Fruit fly (Drosophila melanogaster) whole organism, adult: ENCODE data around the gene Srp14.

ENCODE experiments used
- CG11617 ChIP-seq: fragments of 200-800 bp; sonication (Bioruptor generic); optimal IDR thresholded peaks from 2 replicates; lab custom pipeline; 2017; ENCODE audit warnings: mild to moderate bottlenecking, missing biosample characterization, missing genetic modification reagents, missing genetic modification characterization
- CG12768 ChIP-seq: fragments of 200-800 bp; sonication (Bioruptor generic); optimal IDR thresholded peaks from 2 replicates; lab custom pipeline; 2017; ENCODE audit warnings: missing biosample characterization, missing genetic modification characterization, mild to moderate bottlenecking, moderate library complexity, missing genetic modification reagents
- CG14711 ChIP-seq: fragments of 200-800 bp; sonication (Bioruptor generic); optimal IDR thresholded peaks from 2 replicates; lab custom pipeline; 2018; ENCODE audit warnings: missing biosample characterization, mild to moderate bottlenecking, missing genetic modification characterization, moderate library complexity
- CG1620 ChIP-seq: fragments of 200-800 bp; sonication (Bioruptor generic); optimal IDR thresholded peaks from 2 replicates; lab custom pipeline; 2016; ENCODE audit warnings: missing biosample characterization, missing genetic modification characterization
- CG33017 ChIP-seq: fragments of 200-800 bp; sonication (Bioruptor generic); optimal IDR thresholded peaks from 2 replicates; lab custom pipeline; 2018; ENCODE audit warnings: missing biosample characterization, mild to moderate bottlenecking, missing genetic modification characterization, moderate library complexity
- CG5204 ChIP-seq: fragments of 200-800 bp; sonication (Bioruptor generic); optimal IDR thresholded peaks from 2 replicates; lab custom pipeline; 2016; ENCODE audit warnings: missing biosample characterization, missing genetic modification characterization
- CG7045 ChIP-seq: fragments of 200-800 bp; sonication (Bioruptor generic); optimal IDR thresholded peaks from 2 replicates; lab custom pipeline; 2017; ENCODE audit warnings: missing biosample characterization, mild to moderate bottlenecking, missing genetic modification characterization
- CG7101 ChIP-seq: fragments of 200-800 bp; sonication (Bioruptor generic); optimal IDR thresholded peaks from 2 replicates; lab custom pipeline; 2018; ENCODE audit warnings: missing biosample characterization, mild to moderate bottlenecking, missing genetic modification characterization, moderate library complexity
- Clk ChIP-seq: fragments of 200-800 bp; sonication (Bioruptor generic); optimal IDR thresholded peaks from 2 replicates; lab custom pipeline; 2017; ENCODE audit warnings: missing biosample characterization, missing genetic modification characterization
- Crg-1 ChIP-seq: fragments of 200-800 bp; sonication (Bioruptor generic); optimal IDR thresholded peaks from 2 replicates; lab custom pipeline; 2016; ENCODE audit warnings: missing biosample characterization, missing genetic modification characterization
- Hr96 ChIP-seq: fragments of 200-800 bp; sonication (Bioruptor generic); optimal IDR thresholded peaks from 2 replicates; lab custom pipeline; 2016; ENCODE audit warnings: missing biosample characterization, missing genetic modification characterization
- Mnt ChIP-seq: fragments of 200-800 bp; sonication (Bioruptor generic); optimal IDR thresholded peaks from 2 replicates; lab custom pipeline; 2016; ENCODE audit warnings: missing biosample characterization, mild to moderate bottlenecking, missing genetic modification characterization
- bab1 ChIP-seq: fragments of 200-800 bp; sonication (Bioruptor generic); optimal IDR thresholded peaks from 3 replicates; lab custom pipeline; 2019; ENCODE audit warnings: missing biosample characterization, mild to moderate bottlenecking, missing genetic modification characterization, moderate library complexity
- cic ChIP-seq: fragments of 200-800 bp; sonication (Bioruptor generic); optimal IDR thresholded peaks from 2 replicates; lab custom pipeline; 2017; ENCODE audit warnings: missing biosample characterization, mild to moderate bottlenecking, missing genetic modification characterization, moderate library complexity
- cnc ChIP-seq, 2 experiments: fragments of >200 bp; optimal IDR thresholded peaks; 2 replicates each; lab custom pipeline; 2017
- kay ChIP-seq: fragments of 200-800 bp; sonication (Bioruptor generic); peaks from one replicate; lab custom pipeline; 2016; ENCODE audit warnings: missing biosample characterization, missing genetic modification characterization, borderline replicate concordance
- ovo ChIP-seq: fragments of 200-800 bp; sonication (Bioruptor generic); optimal IDR thresholded peaks from 2 replicates; lab custom pipeline; 2016; ENCODE audit warnings: missing biosample characterization, missing genetic modification characterization
- pad ChIP-seq: fragments of 200-800 bp; sonication (Bioruptor generic); optimal IDR thresholded peaks from 3 replicates; lab custom pipeline; 2017; ENCODE audit warnings: missing biosample characterization, missing genetic modification characterization, mild to moderate bottlenecking, moderate library complexity, missing genetic modification reagents
- tj ChIP-seq: fragments of 200-800 bp; sonication (Bioruptor generic); optimal IDR thresholded peaks from 3 replicates; lab custom pipeline; 2017; ENCODE audit warnings: missing biosample characterization, mild to moderate bottlenecking, missing genetic modification characterization, moderate library complexity
- toe ChIP-seq: fragments of 200-800 bp; sonication (Bioruptor generic); optimal IDR thresholded peaks from 2 replicates; lab custom pipeline; 2016; ENCODE audit warnings: missing biosample characterization, missing genetic modification characterization

Gene Srp14

dm6 chr3R:20555023-20555422, 24.9 kb upstream of the Srp14 start:
- TF ChIP-seq Hr96 (GFP tag; lab: Kevin White, UChicago) = peak; percentile 30
- TF ChIP-seq CG14711 (tag; lab: Kevin White, UChicago) = peak; percentile 74
- no peak for TF ChIP-seq tj (GFP tag; lab: Kevin White, UChicago)
- TF ChIP-seq CG12768 (GFP tag; lab: Kevin White, UChicago) = no peak
- TF ChIP-seq CG33017 (tag; lab: Kevin White, UChicago) = peak; percentile 63
- peak; percentile 52 for TF ChIP-seq CG7045 (GFP tag; lab: Kevin White, UChicago)
- peak; percentile 63 for TF ChIP-seq CG7101 (tag; lab: Kevin White, UChicago)
- peak; percentile 44 for TF ChIP-seq pad (GFP tag; lab: Kevin White, UChicago)
- peak; percentile 35 for TF ChIP-seq cic (GFP tag; lab: Kevin White, UChicago)
- peak; percentile 71 for TF ChIP-seq bab1 (GFP tag; lab: Kevin White, UChicago)
- TF ChIP-seq toe = no peak

- TF ChIP-seq CG1620 (GFP tag; lab: Kevin White, UChicago) (no peak), CG12768 (GFP tag; lab: Kevin White, UChicago) (peak; percentile 53), CG33017 (tag; lab: Kevin White, UChicago) (no peak), bab1 (GFP tag; lab: Kevin White, UChicago) (no peak), kay (GFP tag; lab: Kevin White, UChicago) (peak; percentile 73), toe (no peak)
Observed at dm6 chr3R:20555720-20556280, 24.1 kb upstream of the Srp14 start.

dm6 chr3R:20556281-20557113, 23.4 kb upstream of the Srp14 start:
- peak; percentile 84 for TF ChIP-seq CG14711 (tag; lab: Kevin White, UChicago)
- TF ChIP-seq CG33017 (tag; lab: Kevin White, UChicago) = peak; percentile 91
- TF ChIP-seq cnc (optimal IDR thresholded peaks at IDR 0.05; lab: Kevin White, UChicago) = peak in 1 of 2 experiments; percentile 23
- TF ChIP-seq CG12768 (GFP tag; lab: Kevin White, UChicago) = peak; percentile 88
- TF ChIP-seq bab1 (GFP tag; lab: Kevin White, UChicago) = no peak
- TF ChIP-seq tj (GFP tag; lab: Kevin White, UChicago) = peak; percentile 42
- TF ChIP-seq Crg-1 (GFP tag; lab: Kevin White, UChicago) = peak; percentile 43
- TF ChIP-seq CG5204 (GFP tag; lab: Kevin White, UChicago) = peak; percentile 88
- peak; percentile 54 for TF ChIP-seq CG1620 (GFP tag; lab: Kevin White, UChicago)
- peak; percentile 55 for TF ChIP-seq toe
- TF ChIP-seq cic (GFP tag; lab: Kevin White, UChicago) = peak; percentile 90
- peak; percentile 86 for TF ChIP-seq CG7101 (tag; lab: Kevin White, UChicago)
- TF ChIP-seq Hr96 (GFP tag; lab: Kevin White, UChicago) = peak; percentile 70
- peak; percentile 84 for TF ChIP-seq CG7045 (GFP tag; lab: Kevin White, UChicago)
- peak; percentile 25 for TF ChIP-seq ovo (GFP tag; lab: Kevin White, UChicago)
- TF ChIP-seq CG11617 = peak; percentile 81
- TF ChIP-seq kay (GFP tag; lab: Kevin White, UChicago) = peak; percentile 77
- TF ChIP-seq pad (GFP tag; lab: Kevin White, UChicago) = peak; percentile 62
- TF ChIP-seq Mnt (GFP tag; lab: Kevin White, UChicago) = no peak
- peak; percentile 62 for TF ChIP-seq Clk

- TF ChIP-seq CG12768 (GFP tag; lab: Kevin White, UChicago) (no peak), CG14711 (tag; lab: Kevin White, UChicago) (no peak), bab1 (GFP tag; lab: Kevin White, UChicago) (no peak), pad (GFP tag; lab: Kevin White, UChicago) (no peak), CG5204 (GFP tag; lab: Kevin White, UChicago) (no peak), cnc (optimal IDR thresholded peaks at IDR 0.05; lab: Kevin White, UChicago) (no peak), CG7101 (tag; lab: Kevin White, UChicago) (no peak), CG33017 (tag; lab: Kevin White, UChicago) (no peak), Crg-1 (GFP tag; lab: Kevin White, UChicago) (no peak), tj (GFP tag; lab: Kevin White, UChicago) (no peak), CG11617 (no peak), Mnt (GFP tag; lab: Kevin White, UChicago) (no peak)
Observed at dm6 chr3R:20557114-20557414, 22.9 kb upstream of the Srp14 start.

- TF ChIP-seq CG5204 (GFP tag; lab: Kevin White, UChicago) (peak; percentile 71), pad (GFP tag; lab: Kevin White, UChicago) (no peak), Hr96 (GFP tag; lab: Kevin White, UChicago) (peak; percentile 38), bab1 (GFP tag; lab: Kevin White, UChicago) (peak; percentile 44), Crg-1 (GFP tag; lab: Kevin White, UChicago) (peak; percentile 41), CG14711 (tag; lab: Kevin White, UChicago) (no peak), cic (GFP tag; lab: Kevin White, UChicago) (peak; percentile 66), Clk (peak; percentile 64), CG33017 (tag; lab: Kevin White, UChicago) (peak; percentile 26), cnc (optimal IDR thresholded peaks at IDR 0.05; lab: Kevin White, UChicago) (no peak), ovo (GFP tag; lab: Kevin White, UChicago) (peak; percentile 64), Mnt (GFP tag; lab: Kevin White, UChicago) (peak; percentile 70), kay (GFP tag; lab: Kevin White, UChicago) (peak; percentile 2), tj (GFP tag; lab: Kevin White, UChicago) (peak; percentile 28), CG7101 (tag; lab: Kevin White, UChicago) (no peak), CG1620 (GFP tag; lab: Kevin White, UChicago) (peak; percentile 70), CG7045 (GFP tag; lab: Kevin White, UChicago) (peak; percentile 51), CG11617 (peak; percentile 74), CG12768 (GFP tag; lab: Kevin White, UChicago) (peak; percentile 47), toe (peak; percentile 71)
Observed at dm6 chr3R:20557415-20558105, 22.4 kb upstream of the Srp14 start, which contains the start of the genes DPCoAC and CG5180. DPCoAC (minus strand) TSS chr3R:20557667. CG5180 (plus strand) TSS chr3R:20557930.
